Fruit fly (Drosophila melanogaster) whole organism, embryonic: ENCODE measurements around the gene CG6006.

Source experiments
- Abd-B ChIP-seq: fragments of 200-800 bp; sonication (Bioruptor generic); optimal IDR thresholded peaks from 2 replicates; lab custom pipeline; 2018; ENCODE audit warnings: missing biosample characterization, mild to moderate bottlenecking, missing genetic modification characterization, moderate library complexity
- BEAF-32 ChIP-seq: fragments of 200-800 bp; sonication (Bioruptor generic); optimal IDR thresholded peaks from 3 replicates; lab custom pipeline; 2017; ENCODE audit warnings: missing biosample characterization, missing genetic modification characterization, mild to moderate bottlenecking, moderate library complexity, missing genetic modification reagents
- Bdp1 ChIP-seq: fragments of 200-800 bp; sonication (Bioruptor generic); optimal IDR thresholded peaks from 3 replicates; lab custom pipeline; 2016; ENCODE audit warnings: missing biosample characterization, missing genetic modification characterization
- CG10274 ChIP-seq: fragments of 200-800 bp; sonication (Bioruptor generic); optimal IDR thresholded peaks from 3 replicates; lab custom pipeline; 2017; ENCODE audit warnings: missing biosample characterization, mild to moderate bottlenecking, missing genetic modification characterization
- CG10431 ChIP-seq: fragments of 200-800 bp; sonication (Bioruptor generic); optimal IDR thresholded peaks from 3 replicates; lab custom pipeline; 2018; ENCODE audit warnings: missing biosample characterization, mild to moderate bottlenecking, missing genetic modification characterization
- CG10654 ChIP-seq: fragments of 200-800 bp; sonication (Bioruptor generic); optimal IDR thresholded peaks from 2 replicates; lab custom pipeline; 2016; ENCODE audit warnings: missing biosample characterization, missing genetic modification characterization
- CG11398 ChIP-seq: fragments of 200-800 bp; sonication (Bioruptor generic); optimal IDR thresholded peaks from 2 replicates; lab custom pipeline; 2016; ENCODE audit warnings: missing biosample characterization, missing genetic modification characterization
- CG11504 ChIP-seq: fragments of 200-800 bp; sonication (Bioruptor generic); optimal IDR thresholded peaks from 3 replicates; lab custom pipeline; 2019; ENCODE audit warnings: missing biosample characterization, mild to moderate bottlenecking, missing genetic modification characterization, moderate library complexity
- CG14441 ChIP-seq: fragments of 200-800 bp; sonication (Bioruptor generic); IDR thresholded peaks from 2 replicates; pipeline ENCODE4 v1.3.6; 2022; ENCODE audit warnings: missing biosample characterization, missing genetic modification characterization
- CG16779 ChIP-seq: fragments of 200-800 bp; sonication (Bioruptor generic); IDR thresholded peaks from 2 replicates; pipeline ENCODE4 v1.3.6; 2022; ENCODE audit warnings: missing biosample characterization, missing genetic modification characterization
- CG18262 ChIP-seq: fragments of 200-800 bp; optimal IDR thresholded peaks from 3 replicates; lab custom pipeline; 2019; ENCODE audit warnings: missing biosample characterization, mild to moderate bottlenecking, missing genetic modification characterization, moderate library complexity
- CG30020 ChIP-seq: fragments of 200-800 bp; optimal IDR thresholded peaks from 2 replicates; lab custom pipeline; 2019; ENCODE audit warnings: missing biosample characterization, mild to moderate bottlenecking, missing genetic modification characterization, moderate library complexity
- CG3163 ChIP-seq: fragments of 200-800 bp; sonication (Bioruptor generic); optimal IDR thresholded peaks from 3 replicates; lab custom pipeline; 2016; ENCODE audit warnings: missing biosample characterization, missing genetic modification characterization
- CG34224 ChIP-seq: fragments of 200-800 bp; sonication (Bioruptor generic); IDR thresholded peaks from 3 replicates; pipeline ENCODE4 v1.3.6; 2022; ENCODE audit warnings: missing biosample characterization, missing genetic modification characterization; ENCODE audit not compliant: partially characterized antibody
- CG3726 ChIP-seq: fragments of 200-800 bp; sonication (Bioruptor generic); IDR thresholded peaks from 3 replicates; pipeline ENCODE4, ENCODE4 v1.3.6; 2022; ENCODE audit warnings: missing biosample characterization, missing genetic modification characterization
- CG4404 ChIP-seq: fragments of 200-800 bp; sonication (Bioruptor generic); IDR thresholded peaks from 2 replicates; pipeline ENCODE4 v1.3.6; 2022; ENCODE audit warnings: missing biosample characterization, missing genetic modification characterization
- CG5245 ChIP-seq: fragments of 200-800 bp; sonication (Bioruptor generic); optimal IDR thresholded peaks from 3 replicates; lab custom pipeline; 2016; ENCODE audit warnings: missing biosample characterization, missing genetic modification characterization
- CG6791 ChIP-seq: fragments of 200-800 bp; sonication (Bioruptor generic); IDR thresholded peaks from 3 replicates; pipeline ENCODE4 v1.3.6; 2022; ENCODE audit warnings: missing biosample characterization, missing genetic modification characterization; ENCODE audit not compliant: partially characterized antibody
- CG7786 ChIP-seq: fragments of 200-800 bp; sonication (Bioruptor generic); optimal IDR thresholded peaks from 2 replicates; lab custom pipeline; 2016; ENCODE audit warnings: missing biosample characterization, missing genetic modification characterization
- CG7987 ChIP-seq: fragments of 200-800 bp; sonication (Bioruptor generic); optimal IDR thresholded peaks from 2 replicates; lab custom pipeline; 2018; ENCODE audit warnings: missing biosample characterization, mild to moderate bottlenecking, missing genetic modification characterization, moderate library complexity
- CG8281 ChIP-seq: fragments of 200-800 bp; sonication (Bioruptor generic); optimal IDR thresholded peaks from 2 replicates; lab custom pipeline; 2018; ENCODE audit warnings: missing biosample characterization, mild to moderate bottlenecking, missing genetic modification characterization, moderate library complexity
- CG9437 ChIP-seq: fragments of 200-800 bp; sonication (Bioruptor generic); optimal IDR thresholded peaks from 2 replicates; lab custom pipeline; 2018; ENCODE audit warnings: missing biosample characterization, mild to moderate bottlenecking, missing genetic modification characterization
- Drgx ChIP-seq: fragments of 200-800 bp; sonication (Bioruptor generic); IDR thresholded peaks from 2 replicates; pipeline ENCODE4 v1.3.6; 2022; ENCODE audit warnings: missing biosample characterization, missing genetic modification characterization
- Fer1 ChIP-seq: fragments of 200-800 bp; sonication (Bioruptor generic); optimal IDR thresholded peaks from 2 replicates; lab custom pipeline; 2017; ENCODE audit warnings: missing biosample characterization, mild to moderate bottlenecking, missing genetic modification characterization
- Meics ChIP-seq: fragments of 200-800 bp; sonication (Bioruptor generic); optimal IDR thresholded peaks from 2 replicates; lab custom pipeline; 2017; ENCODE audit warnings: missing biosample characterization, mild to moderate bottlenecking, missing genetic modification characterization
- Nf-YA ChIP-seq: fragments of 200-800 bp; sonication (Bioruptor generic); IDR thresholded peaks from 2 replicates; pipeline ENCODE4 v1.3.6; 2022; ENCODE audit warnings: missing biosample characterization, missing genetic modification characterization
- Sox102F ChIP-seq: fragments of 200-800 bp; sonication (Bioruptor generic); optimal IDR thresholded peaks from 2 replicates; lab custom pipeline; 2018; ENCODE audit warnings: missing biosample characterization, mild to moderate bottlenecking, missing genetic modification characterization, moderate library complexity
- Vsx1 ChIP-seq: fragments of 200-800 bp; sonication (Bioruptor generic); optimal IDR thresholded peaks from 2 replicates; lab custom pipeline; 2017; ENCODE audit warnings: missing biosample characterization, mild to moderate bottlenecking, missing genetic modification characterization, missing genetic modification reagents
- bcd ChIP-seq: fragments of 200-800 bp; sonication (Bioruptor generic); optimal IDR thresholded peaks from 2 replicates; lab custom pipeline; 2017; ENCODE audit warnings: missing biosample characterization, mild to moderate bottlenecking, missing genetic modification characterization
- cad ChIP-seq: fragments of >200 bp; optimal IDR thresholded peaks from 2 replicates; lab custom pipeline; 2017; ENCODE audit warnings: missing biosample characterization, missing genetic modification characterization
- chn ChIP-seq: fragments of 200-800 bp; sonication (Bioruptor generic); optimal IDR thresholded peaks from 2 replicates; lab custom pipeline; 2016; ENCODE audit warnings: missing biosample characterization, missing genetic modification characterization
- dpn ChIP-seq, 2 experiments: fragments of 200-800 bp; sonication (Bioruptor generic); optimal IDR thresholded peaks; 3 replicates each; lab custom pipeline; 2016; ENCODE audit warnings: missing biosample characterization in 2 of 2, missing genetic modification characterization in 2 of 2
- grau ChIP-seq: fragments of 200-800 bp; optimal IDR thresholded peaks from 3 replicates; lab custom pipeline; 2019; ENCODE audit warnings: missing biosample characterization, mild to moderate bottlenecking, missing genetic modification characterization, moderate library complexity
- gsb ChIP-seq: fragments of 200-800 bp; sonication (Bioruptor generic); IDR thresholded peaks from 2 replicates; pipeline ENCODE4 v1.3.6; 2022; ENCODE audit warnings: missing biosample characterization, missing genetic modification characterization
- gt ChIP-seq: fragments of 200-800 bp; sonication (Bioruptor generic); IDR thresholded peaks from 2 replicates; pipeline ENCODE4 v1.3.6; 2022; ENCODE audit warnings: missing biosample characterization, missing genetic modification characterization
- inv ChIP-seq: fragments of 200-800 bp; sonication (Bioruptor generic); IDR thresholded peaks from 2 replicates; pipeline ENCODE4 v1.3.6; 2022; ENCODE audit warnings: missing biosample characterization, missing genetic modification characterization; ENCODE audit not compliant: partially characterized antibody
- jumu ChIP-seq: fragments of 200-800 bp; sonication (Bioruptor generic); optimal IDR thresholded peaks from 3 replicates; lab custom pipeline; 2016; ENCODE audit warnings: missing biosample characterization, missing genetic modification characterization
- knrl ChIP-seq: fragments of 200-800 bp; sonication (Bioruptor generic); IDR thresholded peaks from 3 replicates; pipeline ENCODE4 v1.3.6; 2022; ENCODE audit warnings: missing biosample characterization, missing genetic modification characterization; ENCODE audit not compliant: partially characterized antibody
- lov ChIP-seq, 2 experiments: fragments of 200-800 bp in 1 of 2; fragments of >200 bp in 1 of 2; sonication (Bioruptor generic) in 1 of 2; IDR thresholded peaks in 1 of 2; optimal IDR thresholded peaks in 1 of 2; 2 replicates in 1 of 2; 3 replicates in 1 of 2; pipeline versions ENCODE4 v1.3.6 to Lab custom; 2017 to 2022; ENCODE audit warnings: missing biosample characterization in 1 of 2, missing genetic modification characterization in 1 of 2
- otp ChIP-seq: fragments of 200-800 bp; sonication (Bioruptor generic); IDR thresholded peaks from 3 replicates; pipeline ENCODE4, ENCODE4 v1.3.6; 2022; ENCODE audit warnings: missing biosample characterization, missing genetic modification characterization
- p53 ChIP-seq: fragments of 200-800 bp; sonication (Bioruptor generic); optimal IDR thresholded peaks from 2 replicates; lab custom pipeline; 2016; ENCODE audit warnings: missing biosample characterization, missing genetic modification characterization
- pnt ChIP-seq: fragments of 200-800 bp; sonication (Bioruptor generic); optimal IDR thresholded peaks from 3 replicates; lab custom pipeline; 2016; ENCODE audit warnings: missing biosample characterization, missing genetic modification characterization
- psq ChIP-seq: fragments of 200-800 bp; sonication (Bioruptor generic); optimal IDR thresholded peaks from 2 replicates; lab custom pipeline; 2017; ENCODE audit warnings: missing biosample characterization, missing genetic modification characterization
- pzg ChIP-seq: fragments of 200-800 bp; sonication (Bioruptor generic); optimal IDR thresholded peaks from 3 replicates; lab custom pipeline; 2018; ENCODE audit warnings: missing biosample characterization, mild to moderate bottlenecking, missing genetic modification characterization, moderate library complexity
- repo ChIP-seq: fragments of 200-800 bp; sonication (Bioruptor generic); optimal IDR thresholded peaks from 2 replicates; lab custom pipeline; 2016; ENCODE audit warnings: missing biosample characterization, missing genetic modification characterization
- sens ChIP-seq: fragments of 200-800 bp; sonication (Bioruptor generic); peaks from one replicate; lab custom pipeline; 2016; ENCODE audit warnings: missing biosample characterization, missing genetic modification characterization
- sens-2 ChIP-seq: fragments of 200-800 bp; sonication (Bioruptor generic); IDR thresholded peaks from 2 replicates; pipeline ENCODE4 v1.3.6; 2022; ENCODE audit warnings: missing biosample characterization, missing genetic modification characterization
- tgo ChIP-seq: fragments of 200-800 bp; sonication (Bioruptor generic); IDR thresholded peaks from 3 replicates; pipeline ENCODE4 v1.3.6; 2022; ENCODE audit warnings: missing biosample characterization, missing genetic modification characterization

The CG6006 gene

DNA sequence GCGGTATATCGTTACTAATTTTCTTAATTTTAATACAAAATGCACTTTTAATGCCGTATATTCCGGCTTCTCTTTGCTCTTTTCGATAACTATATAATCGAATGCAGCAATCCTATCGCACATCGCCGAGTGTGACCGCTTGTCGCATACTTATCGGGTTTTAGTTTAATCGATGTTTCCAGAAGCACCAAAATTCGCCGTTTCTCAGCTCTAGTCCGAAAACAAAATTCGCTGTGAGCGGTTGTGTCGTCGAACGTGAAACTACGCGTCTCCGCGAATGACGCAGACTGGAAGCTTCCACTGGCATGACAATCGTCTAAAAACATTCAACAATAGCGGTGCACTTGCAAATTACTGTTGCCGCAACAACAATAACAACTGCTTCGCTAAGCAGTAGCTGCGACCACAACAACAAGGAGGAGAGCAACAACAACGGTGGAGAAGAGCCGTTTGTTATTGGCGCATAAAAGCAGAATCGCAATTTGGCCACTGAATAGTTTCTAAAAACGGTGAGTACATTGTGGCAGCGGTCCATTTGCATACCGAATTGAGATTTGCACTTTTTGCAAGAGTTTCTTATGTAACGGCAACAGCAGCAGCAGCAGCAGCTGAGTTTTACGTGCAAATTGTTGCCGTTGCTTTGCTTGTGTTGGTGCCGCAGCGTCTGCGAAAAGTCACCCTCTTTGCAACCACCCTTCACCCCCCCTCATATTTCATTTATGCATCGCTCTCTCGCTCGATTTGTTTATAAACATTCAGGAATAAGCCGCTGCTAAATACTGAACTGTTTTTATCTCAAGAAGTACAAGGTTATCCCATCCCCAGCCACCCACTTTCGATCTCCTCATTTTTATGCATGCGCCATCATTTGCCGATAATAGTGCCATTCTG, 32.3 kb downstream of the CG6006 start, which contains the start of gene sra (continued):
- TF ChIP-seq Nf-YA (no peak), CG6791 (peak; percentile 99), CG10654 (GFP tag; lab: Kevin White, UChicago) (peak; percentile 6), CG3726 (no peak), psq (GFP tag; lab: Kevin White, UChicago) (no peak), dpn (GFP tag; optimal IDR thresholded peaks at IDR 0.05; lab: Kevin White, UChicago) (peak; percentile 43 to 44), CG11398 (GFP tag; lab: Kevin White, UChicago) (peak; percentile 36), CG8281 (no peak), gsb (GFP tag; lab: Robert Waterston, UW) (no peak), cad (GFP tag; lab: Kevin White, UChicago) (no peak), CG7786 (GFP tag; lab: Kevin White, UChicago) (peak; percentile 32), lov (optimal IDR thresholded peaks at IDR 0.05; lab: Kevin White, UChicago) (no peak), lov (GFP tag; IDR thresholded peaks at IDR 0.05; lab: Robert Waterston, UW) (peak; percentile 25; the same call in 1 of the 3 replicates), CG7987 (peak; percentile 73), sens-2 (no peak), knrl (GFP tag; lab: Robert Waterston, UW) (peak; percentile 92), CG9437 (no peak), tgo (GFP tag; lab: Robert Waterston, UW) (0 out of 3 replicates have a peak, but pooled peaks have one; percentile 22), CG5245 (GFP tag; lab: Kevin White, UChicago) (no peak), jumu (GFP tag; lab: Kevin White, UChicago) (peak; percentile 35), Meics (peak; percentile 29), CG30020 (no peak), repo (peak; percentile 15), bcd (GFP tag; lab: Kevin White, UChicago) (peak; percentile 1), CG14441 (GFP tag; lab: Robert Waterston, UW) (no peak), chn (GFP tag; lab: Kevin White, UChicago) (peak; percentile 2), grau (tag; lab: Kevin White, UChicago) (peak; percentile 35), CG16779 (GFP tag; lab: Robert Waterston, UW) (peak; percentile 52; the same call in 1 of the 2 replicates), Sox102F (GFP tag; lab: Kevin White, UChicago) (no peak), otp (no peak), Vsx1 (GFP tag; lab: Kevin White, UChicago) (no peak), pzg (GFP tag; lab: Kevin White, UChicago) (peak; percentile 95), inv (GFP tag; lab: Robert Waterston, UW) (peak; percentile 92), CG4404 (GFP tag; lab: Robert Waterston, UW) (no peak), p53 (GFP tag; lab: Kevin White, UChicago) (peak; percentile 71), CG18262 (tag; lab: Kevin White, UChicago) (peak; percentile 31), Bdp1 (GFP tag; lab: Kevin White, UChicago) (peak; percentile 24), pnt (GFP tag; lab: Kevin White, UChicago) (no peak), CG3163 (GFP tag; lab: Kevin White, UChicago) (peak; percentile 54), CG10274 (no peak), CG10431 (GFP tag; lab: Kevin White, UChicago) (no peak), BEAF-32 (GFP tag; lab: Kevin White, UChicago) (peak; percentile 94), Drgx (GFP tag; lab: Robert Waterston, UW) (0 out of 2 replicates have a peak, but pooled peaks have one; percentile 12), sens (peak; percentile 85), gt (GFP tag; lab: Robert Waterston, UW) (no peak), Abd-B (GFP tag; lab: Kevin White, UChicago) (no peak), Fer1 (peak; percentile 59), CG11504 (tag; lab: Kevin White, UChicago) (peak; percentile 78), CG34224 (GFP tag; lab: Robert Waterston, UW) (peak; percentile 97)
